Fruit fly (Drosophila melanogaster) whole organism, embryonic: ENCODE results near the gene slp1.
A peak's percentile ranks its signal among the peaks of the same experiment; 100 is the strongest.

Experiments
- ATbp ChIP-seq: fragments of 200-800 bp; sonication (Bioruptor generic); optimal IDR thresholded peaks from 2 replicates; lab custom pipeline; 2017; ENCODE audit warnings: missing biosample characterization, mild to moderate bottlenecking, missing genetic modification characterization, missing genetic modification reagents
- Antp ChIP-seq: fragments of 200-800 bp; sonication (Bioruptor generic); optimal IDR thresholded peaks from 3 replicates; lab custom pipeline; 2016; ENCODE audit warnings: missing biosample characterization, missing genetic modification characterization
- Atf6 ChIP-seq: fragments of 200-800 bp; sonication (Bioruptor generic); IDR thresholded peaks from 2 replicates; pipeline ENCODE4 v1.3.6; 2022; ENCODE audit warnings: missing biosample characterization, missing genetic modification characterization
- B-H1 ChIP-seq: fragments of 200-800 bp; sonication (Bioruptor generic); IDR thresholded peaks from 3 replicates; pipeline ENCODE4 v1.3.6; 2022; ENCODE audit warnings: missing biosample characterization, missing genetic modification characterization
- B-H2 ChIP-seq: fragments of 200-800 bp; sonication (Bioruptor generic); optimal IDR thresholded peaks from 2 replicates; lab custom pipeline; 2018; ENCODE audit warnings: missing biosample characterization, mild to moderate bottlenecking, missing genetic modification characterization
- CG10979 ChIP-seq: fragments of 200-800 bp; sonication (Bioruptor generic); optimal IDR thresholded peaks from 2 replicates; lab custom pipeline; 2018; ENCODE audit warnings: missing biosample characterization, mild to moderate bottlenecking, missing genetic modification characterization, moderate library complexity
- CG11695 ChIP-seq: fragments of 200-800 bp; sonication (Bioruptor generic); IDR thresholded peaks from 3 replicates; pipeline ENCODE4 v1.3.6; 2022; ENCODE audit warnings: missing biosample characterization, missing genetic modification characterization
- CG11723 ChIP-seq: fragments of 200-800 bp; sonication (Bioruptor generic); optimal IDR thresholded peaks from 2 replicates; lab custom pipeline; 2017; ENCODE audit warnings: missing biosample characterization, mild to moderate bottlenecking, missing genetic modification characterization
- CG12219 ChIP-seq: fragments of 200-800 bp; sonication (Bioruptor generic); optimal IDR thresholded peaks from 3 replicates; lab custom pipeline; 2018; ENCODE audit warnings: missing biosample characterization, mild to moderate bottlenecking, missing genetic modification characterization
- CG12659 ChIP-seq: fragments of 200-800 bp; sonication (Bioruptor generic); optimal IDR thresholded peaks from 3 replicates; lab custom pipeline; 2017; ENCODE audit warnings: mild to moderate bottlenecking, missing biosample characterization, missing genetic modification reagents, missing genetic modification characterization
- CG15479 ChIP-seq: fragments of 200-800 bp; sonication (Bioruptor generic); optimal IDR thresholded peaks from 3 replicates; lab custom pipeline; 2019; ENCODE audit warnings: missing biosample characterization, mild to moderate bottlenecking, missing genetic modification characterization, moderate library complexity
- CG15696 ChIP-seq: fragments of 200-800 bp; sonication (Bioruptor generic); optimal IDR thresholded peaks from 2 replicates; lab custom pipeline; 2019; ENCODE audit warnings: missing biosample characterization, mild to moderate bottlenecking, missing genetic modification characterization, moderate library complexity
- CG16863 ChIP-seq: fragments of 200-800 bp; sonication (Bioruptor generic); optimal IDR thresholded peaks from 3 replicates; lab custom pipeline; 2016; ENCODE audit warnings: missing biosample characterization, missing genetic modification characterization
- CG18262 ChIP-seq: fragments of 200-800 bp; optimal IDR thresholded peaks from 3 replicates; lab custom pipeline; 2019; ENCODE audit warnings: missing biosample characterization, mild to moderate bottlenecking, missing genetic modification characterization, moderate library complexity
- CG1832 ChIP-seq: fragments of 200-800 bp; sonication (Bioruptor generic); optimal IDR thresholded peaks from 2 replicates; lab custom pipeline; 2017; ENCODE audit warnings: missing biosample characterization, mild to moderate bottlenecking, missing genetic modification characterization, inconsistent platforms
- CG31224 ChIP-seq: fragments of 200-800 bp; sonication (Bioruptor generic); IDR thresholded peaks from 2 replicates; pipeline ENCODE4 v1.3.6; 2022; ENCODE audit warnings: missing biosample characterization, missing genetic modification characterization
- CG33213 ChIP-seq: fragments of 200-800 bp; sonication (Bioruptor generic); optimal IDR thresholded peaks from 3 replicates; lab custom pipeline; 2016; ENCODE audit warnings: missing biosample characterization, missing genetic modification characterization
- CG3995 ChIP-seq: fragments of 200-800 bp; sonication (Bioruptor generic); optimal IDR thresholded peaks from 3 replicates; lab custom pipeline; 2016; ENCODE audit warnings: missing biosample characterization, missing genetic modification characterization
- CG5953 ChIP-seq: fragments of 200-800 bp; sonication (Bioruptor generic); IDR thresholded peaks from 2 replicates; pipeline ENCODE4 v1.3.6; 2022; ENCODE audit warnings: missing biosample characterization, missing genetic modification characterization
- CG6813 ChIP-seq: fragments of 200-800 bp; sonication (Bioruptor generic); optimal IDR thresholded peaks from 2 replicates; lab custom pipeline; 2017; ENCODE audit warnings: missing biosample characterization, missing genetic modification characterization, mild to moderate bottlenecking, moderate library complexity, missing genetic modification reagents
- CG9609 ChIP-seq: fragments of 200-800 bp; sonication (Bioruptor generic); optimal IDR thresholded peaks from 3 replicates; lab custom pipeline; 2016; ENCODE audit warnings: missing biosample characterization, missing genetic modification characterization
- Camta ChIP-seq: fragments of 200-800 bp; sonication (Bioruptor generic); optimal IDR thresholded peaks from 2 replicates; lab custom pipeline; 2016; ENCODE audit warnings: missing biosample characterization, missing genetic modification characterization
- D ChIP-seq, 2 experiments: fragments of 200-800 bp in 1 of 2; fragments of >200 bp in 1 of 2; sonication (Bioruptor generic) in 1 of 2; optimal IDR thresholded peaks; 2 replicates in 1 of 2; 3 replicates in 1 of 2; lab custom pipeline; 2017; ENCODE audit warnings: mild to moderate bottlenecking in 1 of 2, missing biosample characterization in 1 of 2, missing genetic modification characterization in 1 of 2, missing genetic modification reagents in 1 of 2
- E2f2 ChIP-seq: fragments of 200-800 bp; sonication (Bioruptor generic); IDR thresholded peaks from 2 replicates; pipeline ENCODE4 v1.3.6; 2022; ENCODE audit warnings: missing biosample characterization, missing genetic modification characterization
- Eip74EF ChIP-seq, 2 experiments: fragments of 200-800 bp in 1 of 2; fragments of >200 bp in 1 of 2; sonication (Bioruptor generic) in 1 of 2; optimal IDR thresholded peaks; 2 replicates each; lab custom pipeline; 2017 to 2019; ENCODE audit warnings: missing biosample characterization in 2 of 2, missing genetic modification characterization in 2 of 2, mild to moderate bottlenecking in 1 of 2, moderate library complexity in 1 of 2
- Ets97D ChIP-seq: fragments of 200-800 bp; sonication (Bioruptor generic); optimal IDR thresholded peaks from 3 replicates; lab custom pipeline; 2016; ENCODE audit warnings: missing biosample characterization, missing genetic modification characterization
- MTF-1 ChIP-seq: fragments of 200-800 bp; sonication (Bioruptor generic); optimal IDR thresholded peaks from 2 replicates; lab custom pipeline; 2018; ENCODE audit warnings: missing biosample characterization, mild to moderate bottlenecking, missing genetic modification characterization, borderline replicate concordance
- Meics ChIP-seq: fragments of 200-800 bp; sonication (Bioruptor generic); optimal IDR thresholded peaks from 2 replicates; lab custom pipeline; 2017; ENCODE audit warnings: missing biosample characterization, mild to moderate bottlenecking, missing genetic modification characterization
- NC2β ChIP-seq: fragments of 200-800 bp; sonication (Bioruptor generic); optimal IDR thresholded peaks from 2 replicates; lab custom pipeline; 2016; ENCODE audit warnings: missing biosample characterization, missing genetic modification characterization
- Nf-YC ChIP-seq: fragments of 200-800 bp; optimal IDR thresholded peaks from 3 replicates; lab custom pipeline; 2019; ENCODE audit warnings: missing biosample characterization, mild to moderate bottlenecking, missing genetic modification characterization, moderate library complexity
- Poxn ChIP-seq: fragments of 200-800 bp; sonication (Bioruptor generic); IDR thresholded peaks from 2 replicates; pipeline ENCODE4 v1.3.6; 2022; ENCODE audit warnings: missing biosample characterization, missing genetic modification characterization
- Taf1 ChIP-seq: fragments of 200-800 bp; sonication (Bioruptor generic); IDR thresholded peaks from 2 replicates; pipeline ENCODE4 v1.3.6; 2022; ENCODE audit warnings: missing biosample characterization, missing genetic modification characterization
- Usf ChIP-seq: fragments of 200-800 bp; sonication (Bioruptor generic); optimal IDR thresholded peaks from 2 replicates; lab custom pipeline; 2017; ENCODE audit warnings: missing genotype, missing biosample characterization, missing genetic modification characterization
- bigmax ChIP-seq: fragments of 200-800 bp; sonication (Bioruptor generic); optimal IDR thresholded peaks from 2 replicates; lab custom pipeline; 2018; ENCODE audit warnings: missing biosample characterization, mild to moderate bottlenecking, missing genetic modification characterization
- cg ChIP-seq: fragments of 200-800 bp; sonication (Bioruptor generic); optimal IDR thresholded peaks from 3 replicates; lab custom pipeline; 2019; ENCODE audit warnings: missing biosample characterization, mild to moderate bottlenecking, missing genetic modification characterization, moderate library complexity
- crp ChIP-seq, 2 experiments: fragments of 200-800 bp; sonication (Bioruptor generic); optimal IDR thresholded peaks; 2 replicates in 1 of 2; 3 replicates in 1 of 2; lab custom pipeline; 2017; ENCODE audit warnings: missing biosample characterization in 2 of 2, missing genetic modification characterization in 2 of 2, mild to moderate bottlenecking in 1 of 2, moderate library complexity in 1 of 2
- dati ChIP-seq: fragments of 200-800 bp; sonication (Bioruptor generic); IDR thresholded peaks from 2 replicates; pipeline ENCODE4 v1.3.6; 2022; ENCODE audit warnings: missing biosample characterization, missing genetic modification characterization
- dimm ChIP-seq: fragments of 200-800 bp; sonication (Bioruptor generic); IDR thresholded peaks from 2 replicates; pipeline ENCODE4 v1.3.6; 2022; ENCODE audit warnings: missing biosample characterization, missing genetic modification characterization
- gce ChIP-seq: fragments of 200-800 bp; sonication (Bioruptor generic); IDR thresholded peaks from 3 replicates; pipeline ENCODE4 v1.3.6; 2022; ENCODE audit warnings: missing biosample characterization, missing genetic modification characterization
- inv ChIP-seq: fragments of 200-800 bp; sonication (Bioruptor generic); IDR thresholded peaks from 2 replicates; pipeline ENCODE4 v1.3.6; 2022; ENCODE audit warnings: missing biosample characterization, missing genetic modification characterization; ENCODE audit not compliant: partially characterized antibody
- mam ChIP-seq: fragments of 200-800 bp; sonication (Bioruptor generic); optimal IDR thresholded peaks from 3 replicates; lab custom pipeline; 2016; ENCODE audit warnings: missing biosample characterization, missing genetic modification characterization
- onecut ChIP-seq: fragments of 200-800 bp; sonication (Bioruptor generic); IDR thresholded peaks from 2 replicates; pipeline ENCODE4 v1.3.6; 2022; ENCODE audit warnings: missing biosample characterization, missing genetic modification characterization
- otp ChIP-seq: fragments of 200-800 bp; sonication (Bioruptor generic); IDR thresholded peaks from 3 replicates; pipeline ENCODE4, ENCODE4 v1.3.6; 2022; ENCODE audit warnings: missing biosample characterization, missing genetic modification characterization
- run ChIP-seq: fragments of 200-800 bp; sonication (Bioruptor generic); optimal IDR thresholded peaks from 3 replicates; lab custom pipeline; 2018; ENCODE audit warnings: missing biosample characterization, mild to moderate bottlenecking, missing genetic modification characterization
- scrt ChIP-seq: fragments of 200-800 bp; sonication (Bioruptor generic); optimal IDR thresholded peaks from 2 replicates; lab custom pipeline; 2018; ENCODE audit warnings: missing biosample characterization, mild to moderate bottlenecking, missing genetic modification characterization, moderate library complexity
- sima ChIP-seq: fragments of 200-800 bp; sonication (Bioruptor generic); optimal IDR thresholded peaks from 2 replicates; lab custom pipeline; 2016; ENCODE audit warnings: missing biosample characterization, missing genetic modification characterization
- unpg ChIP-seq: fragments of 200-800 bp; sonication (Bioruptor generic); optimal IDR thresholded peaks from 3 replicates; lab custom pipeline; 2018; ENCODE audit warnings: missing biosample characterization, mild to moderate bottlenecking, missing genetic modification characterization, moderate library complexity
- wek ChIP-seq: fragments of 200-800 bp; sonication (Bioruptor generic); optimal IDR thresholded peaks from 3 replicates; lab custom pipeline; 2018; ENCODE audit warnings: missing biosample characterization, mild to moderate bottlenecking, missing genetic modification characterization, moderate library complexity
- zen ChIP-seq: fragments of 200-800 bp; sonication (Bioruptor generic); optimal IDR thresholded peaks from 3 replicates; lab custom pipeline; 2018; ENCODE audit warnings: missing biosample characterization, mild to moderate bottlenecking, missing genetic modification characterization, moderate library complexity

Gene slp1

DNA sequence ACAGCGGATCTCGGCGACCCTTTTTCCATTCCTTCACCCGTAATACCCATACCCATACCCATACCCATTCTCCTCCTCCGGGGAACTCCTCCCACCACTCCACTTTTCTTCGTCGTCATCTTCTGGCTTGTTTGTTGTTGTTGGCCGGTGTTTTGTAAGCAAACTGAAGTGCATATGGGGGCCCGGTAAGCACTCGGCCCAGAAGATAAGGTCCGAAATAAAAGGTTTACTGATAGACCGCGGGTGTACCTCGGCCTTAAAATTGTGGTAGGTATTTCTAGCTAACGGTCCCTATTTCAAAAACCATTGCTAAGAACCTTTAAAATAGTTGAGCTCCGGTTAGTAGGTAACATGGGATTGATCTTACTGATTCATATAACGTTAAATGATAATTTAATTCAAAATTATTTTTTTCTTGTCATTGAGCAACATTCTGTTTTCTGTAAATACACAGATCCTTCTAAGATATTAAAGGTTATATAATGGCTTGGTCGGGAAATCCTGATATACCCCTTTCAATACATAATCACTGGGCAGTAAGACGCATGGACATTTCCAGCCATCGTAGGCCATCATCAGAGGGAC lies 49.6 kb upstream of the slp1 start (continued):
- TF ChIP-seq unpg: no peak
- TF ChIP-seq CG11723: no peak
- no peak for TF ChIP-seq run
- peak; percentile 25 for TF ChIP-seq NC2β (GFP tag; lab: Kevin White, UChicago)
- no peak for TF ChIP-seq CG15479
- TF ChIP-seq bigmax (GFP tag; lab: Kevin White, UChicago): no peak
- no peak for TF ChIP-seq Ets97D (GFP tag; lab: Kevin White, UChicago)
- TF ChIP-seq CG12659 (GFP tag; lab: Kevin White, UChicago): no peak
- TF ChIP-seq CG33213 (GFP tag; lab: Kevin White, UChicago): peak; percentile 15
- no peak for TF ChIP-seq cg (GFP tag; lab: Kevin White, UChicago)
- no peak for TF ChIP-seq CG31224 (GFP tag; lab: Robert Waterston, UW)
- TF ChIP-seq E2f2 (GFP tag; lab: Robert Waterston, UW): no peak; the same call in 1 of the 2 replicates
- TF ChIP-seq CG6813 (GFP tag; lab: Kevin White, UChicago): no peak
- no peak for TF ChIP-seq CG3995 (GFP tag; lab: Kevin White, UChicago)
- no peak for TF ChIP-seq Meics (GFP tag; lab: Kevin White, UChicago)
- TF ChIP-seq onecut (GFP tag; lab: Robert Waterston, UW): no peak
- TF ChIP-seq B-H2 (GFP tag; lab: Kevin White, UChicago): no peak
- TF ChIP-seq inv (GFP tag; lab: Robert Waterston, UW): no peak
- TF ChIP-seq D (optimal IDR thresholded peaks at IDR 0.05; lab: Kevin White, UChicago): no peak
- peak; percentile 13 for TF ChIP-seq D (GFP tag; optimal IDR thresholded peaks at IDR 0.05; lab: Kevin White, UChicago)
- TF ChIP-seq B-H1 (GFP tag; lab: Robert Waterston, UW): no peak
- TF ChIP-seq Camta (GFP tag; lab: Kevin White, UChicago): no peak
- no peak for TF ChIP-seq sima (GFP tag; lab: Kevin White, UChicago)
- no peak for TF ChIP-seq Antp (GFP tag; lab: Kevin White, UChicago)
- no peak for TF ChIP-seq wek (GFP tag; lab: Kevin White, UChicago)
- no peak for TF ChIP-seq Atf6 (GFP tag; lab: Robert Waterston, UW)
- no peak for TF ChIP-seq Eip74EF (GFP tag; optimal IDR thresholded peaks at IDR 0.05; lab: Kevin White, UChicago)
- peak; percentile 17 for TF ChIP-seq zen
- TF ChIP-seq CG11695 (GFP tag; lab: Robert Waterston, UW): 0 out of 3 replicates have a peak, but pooled peaks have one; percentile 13
- no peak for TF ChIP-seq Nf-YC
- TF ChIP-seq MTF-1 (GFP tag; lab: Kevin White, UChicago): no peak
- peak; percentile 74 for TF ChIP-seq CG18262 (tag; lab: Kevin White, UChicago)
- peak; percentile 54 for TF ChIP-seq CG15696 (tag; lab: Kevin White, UChicago)
- peak; percentile 38 for TF ChIP-seq ATbp (GFP tag; lab: Kevin White, UChicago)
- no peak for TF ChIP-seq crp (GFP tag; optimal IDR thresholded peaks at IDR 0.05; lab: Kevin White, UChicago)
- no peak for TF ChIP-seq CG1832
- 0 out of 2 replicates have a peak, but pooled peaks have one; percentile 19 for TF ChIP-seq CG5953
- TF ChIP-seq CG16863 (GFP tag; lab: Kevin White, UChicago): peak; percentile 52
- no peak; the same call in 2 of the 3 replicates for TF ChIP-seq otp
- TF ChIP-seq CG12219: no peak
- peak; percentile 25 for TF ChIP-seq CG9609
- TF ChIP-seq CG10979 (tag; lab: Kevin White, UChicago): peak; percentile 71
- 0 out of 2 replicates have a peak, but pooled peaks have one; percentile 1 for TF ChIP-seq dati (GFP tag; lab: Robert Waterston, UW)
- no peak for TF ChIP-seq dimm (GFP tag; lab: Robert Waterston, UW)
- peak; percentile 4 for TF ChIP-seq mam
- TF ChIP-seq scrt (GFP tag; lab: Kevin White, UChicago): no peak
- no peak for TF ChIP-seq Taf1
- no peak for TF ChIP-seq gce (GFP tag; lab: Robert Waterston, UW)
- no peak for TF ChIP-seq Poxn (GFP tag; lab: Robert Waterston, UW)
- peak; percentile 18 for TF ChIP-seq Usf (GFP tag; lab: Kevin White, UChicago)
